Fruit fly (Drosophila melanogaster): ENCODE data around the gene CG1532.

CG1532 gene

DNA sequence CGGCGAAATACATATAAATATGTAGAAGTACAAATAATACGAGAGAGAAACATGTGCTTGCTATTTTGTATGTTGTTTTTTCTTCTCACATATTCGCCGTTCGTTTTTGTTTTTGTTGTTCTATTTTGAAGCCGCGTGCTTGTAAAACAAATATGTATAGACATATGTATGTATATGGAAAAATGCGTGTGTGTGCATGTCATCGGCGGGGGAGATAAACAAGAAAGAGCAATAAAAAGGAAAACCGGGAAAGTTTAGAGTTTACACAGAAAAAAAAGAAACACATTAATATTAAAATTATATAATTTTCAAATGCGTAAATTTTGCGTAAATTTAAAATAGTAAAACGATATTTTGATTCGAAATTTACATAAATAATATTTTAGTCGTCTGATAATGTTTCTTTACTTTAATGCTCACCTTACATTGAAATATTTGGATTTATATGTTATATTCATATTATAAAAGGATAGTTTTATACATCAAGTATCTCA, 17.3 kb upstream of the CG1532 start:
- TF ChIP-seq ovo (GFP tag; optimal IDR thresholded peaks at IDR 0.05): no peak
- peak; percentile 26 for TF ChIP-seq CG14711 (tag; optimal IDR thresholded peaks at IDR 0.05)
- no peak for TF ChIP-seq CG33017 (tag; optimal IDR thresholded peaks at IDR 0.05)
- TF ChIP-seq CG7045 (GFP tag; optimal IDR thresholded peaks at IDR 0.05): no peak

DNA sequence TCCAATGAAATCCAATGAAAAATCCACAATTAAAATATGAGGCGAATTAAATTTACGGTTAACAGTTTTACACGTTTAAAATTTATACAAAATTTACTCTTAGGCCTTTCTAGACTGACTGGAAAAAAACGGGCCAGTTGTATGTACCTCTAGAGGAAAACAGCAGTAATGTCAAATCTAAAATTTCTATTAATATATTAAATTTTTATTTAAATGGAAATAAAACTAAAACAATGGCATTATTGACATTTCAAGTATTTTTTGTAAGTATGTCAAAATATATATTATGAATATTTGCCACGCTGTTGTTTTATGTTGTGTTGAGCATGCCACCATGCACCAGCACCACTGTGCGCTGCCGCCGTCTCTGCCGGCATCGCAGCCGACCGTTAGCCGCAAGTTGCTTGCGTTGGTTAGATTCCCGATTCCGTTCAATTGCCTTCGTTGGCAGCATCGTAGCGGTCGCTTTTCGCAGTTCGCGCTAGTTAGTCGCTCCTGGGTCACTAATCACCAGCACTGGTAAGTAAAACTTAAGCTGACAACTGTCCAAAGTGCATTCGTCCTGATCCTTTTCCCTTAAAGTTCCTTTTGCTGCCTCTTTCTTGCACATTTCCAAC, 16.8 kb upstream of the CG1532 start, which contains the start of gene Cbs:
Cbs (plus strand) TSS at position 308 of the 617 bp plus-strand sequence.
- TF ChIP-seq Hr96 (GFP tag; optimal IDR thresholded peaks at IDR 0.05) (no peak), CG7101 (tag; optimal IDR thresholded peaks at IDR 0.05) (peak; percentile 17), CG5204 (GFP tag; optimal IDR thresholded peaks at IDR 0.05) (no peak), ovo (GFP tag; optimal IDR thresholded peaks at IDR 0.05) (peak; percentile 94), CG11617 (GFP tag; optimal IDR thresholded peaks at IDR 0.05) (peak; percentile 73), tj (GFP tag; optimal IDR thresholded peaks at IDR 0.05) (peak; percentile 36), Crg-1 (GFP tag; optimal IDR thresholded peaks at IDR 0.05) (peak; percentile 25), pad (GFP tag; optimal IDR thresholded peaks at IDR 0.05) (peak; percentile 35), CG7045 (GFP tag; optimal IDR thresholded peaks at IDR 0.05) (peak; percentile 61), bab1 (GFP tag; optimal IDR thresholded peaks at IDR 0.05) (peak; percentile 33), Mnt (GFP tag; optimal IDR thresholded peaks at IDR 0.05) (peak; percentile 65), CG14711 (tag; optimal IDR thresholded peaks at IDR 0.05) (peak; percentile 25), CG1620 (GFP tag; optimal IDR thresholded peaks at IDR 0.05) (peak; percentile 17), cic (GFP tag; optimal IDR thresholded peaks at IDR 0.05) (peak; percentile 36), Clk (GFP tag; optimal IDR thresholded peaks at IDR 0.05) (no peak), CG12768 (GFP tag; optimal IDR thresholded peaks at IDR 0.05) (no peak), cnc (optimal IDR thresholded peaks at IDR 0.05) (no peak), toe (GFP tag; optimal IDR thresholded peaks at IDR 0.05) (peak; percentile 34), kay (GFP tag; ENCODE audit: borderline replicate concordance) (peak; percentile 58), CG33017 (tag; optimal IDR thresholded peaks at IDR 0.05) (peak; percentile 51)

DNA sequence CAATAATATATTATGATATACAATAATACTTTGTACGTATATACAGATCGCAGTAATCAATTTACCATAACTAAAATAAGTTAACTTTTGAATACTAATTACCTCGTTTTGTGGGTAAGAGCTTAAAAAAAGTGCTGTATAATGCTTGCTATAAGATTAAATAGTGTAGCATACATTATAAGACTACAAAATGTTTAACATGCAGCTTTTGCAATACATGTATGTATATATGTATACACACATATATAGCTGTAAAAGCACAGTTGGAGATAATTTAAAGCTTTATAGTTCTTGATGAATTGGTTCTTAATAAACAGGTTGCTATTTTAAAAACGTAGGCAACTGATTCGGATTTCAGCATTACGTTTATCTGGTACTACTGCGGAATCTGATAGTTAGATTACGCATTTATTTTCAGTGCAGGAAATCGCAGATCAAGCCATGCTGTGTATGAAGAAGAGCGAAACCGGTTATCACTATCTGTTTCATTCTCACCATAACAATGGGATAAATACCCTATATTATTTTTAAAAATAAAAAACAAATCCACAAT, 16.2 kb upstream of the CG1532 start:
- TF ChIP-seq cnc (optimal IDR thresholded peaks at IDR 0.05): peak in 1 of 2 experiments; percentile 76
- no peak for TF ChIP-seq Hr96 (GFP tag; optimal IDR thresholded peaks at IDR 0.05)

DNA sequence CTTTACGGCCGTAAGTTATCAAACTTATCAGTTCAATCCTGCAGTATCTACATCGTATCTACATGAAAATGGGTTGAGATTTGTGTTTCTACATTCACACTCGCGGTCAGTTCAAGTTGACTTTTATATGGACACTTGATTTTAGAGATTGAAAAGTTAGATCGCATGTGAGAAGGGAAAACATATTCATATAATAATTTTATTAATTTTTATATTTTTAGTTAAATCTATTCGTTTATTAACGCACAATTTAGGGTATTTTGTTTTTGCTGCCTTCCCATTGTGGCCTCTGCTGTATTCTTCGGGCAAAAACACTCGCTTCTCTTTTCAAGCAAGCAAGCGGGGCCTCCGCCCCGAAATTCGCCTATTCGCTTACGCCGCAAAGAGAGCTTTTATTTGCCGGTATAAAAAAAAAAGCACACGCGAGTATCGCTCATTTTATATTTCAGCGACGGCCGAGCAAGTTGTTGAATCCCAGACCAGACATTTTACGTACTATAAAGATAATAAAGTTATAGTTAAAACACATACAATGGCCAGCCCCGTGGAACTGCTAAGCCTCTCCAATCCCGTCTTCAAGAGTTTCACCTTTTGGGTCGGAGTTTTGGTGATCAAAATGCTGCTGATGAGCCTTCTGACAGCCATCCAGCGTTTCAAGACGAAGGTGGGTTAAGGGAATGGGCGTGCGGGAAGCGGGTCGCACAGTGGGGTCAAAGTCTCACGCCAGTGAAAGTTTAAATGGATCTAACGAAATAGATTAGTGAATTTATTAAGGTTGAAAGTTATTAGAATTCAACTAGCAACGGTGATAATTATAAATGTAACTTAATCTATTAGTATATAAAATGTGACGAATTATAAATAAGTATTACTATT, 14.7 kb upstream of the CG1532 start:
- peak; percentile 71 for TF ChIP-seq Mnt (GFP tag; optimal IDR thresholded peaks at IDR 0.05)
- peak; percentile 82 for TF ChIP-seq CG33017 (tag; optimal IDR thresholded peaks at IDR 0.05)
- peak; percentile 39 for TF ChIP-seq Clk (GFP tag; optimal IDR thresholded peaks at IDR 0.05)
- peak; percentile 59 for TF ChIP-seq ovo (GFP tag; optimal IDR thresholded peaks at IDR 0.05)
- TF ChIP-seq CG7045 (GFP tag; optimal IDR thresholded peaks at IDR 0.05): peak; percentile 79
- TF ChIP-seq tj (GFP tag; optimal IDR thresholded peaks at IDR 0.05): peak; percentile 84
- peak; percentile 92 for TF ChIP-seq CG7101 (tag; optimal IDR thresholded peaks at IDR 0.05)
- peak; percentile 46 for TF ChIP-seq CG1620 (GFP tag; optimal IDR thresholded peaks at IDR 0.05)
- TF ChIP-seq cic (GFP tag; optimal IDR thresholded peaks at IDR 0.05): peak; percentile 49
- TF ChIP-seq Hr96 (GFP tag; optimal IDR thresholded peaks at IDR 0.05): peak; percentile 53
- no peak for TF ChIP-seq Crg-1 (GFP tag; optimal IDR thresholded peaks at IDR 0.05)
- TF ChIP-seq pad (GFP tag; optimal IDR thresholded peaks at IDR 0.05): peak; percentile 70
- peak; percentile 35 for TF ChIP-seq toe (GFP tag; optimal IDR thresholded peaks at IDR 0.05)
- TF ChIP-seq CG14711 (tag; optimal IDR thresholded peaks at IDR 0.05): peak; percentile 85
- peak; percentile 66 for TF ChIP-seq CG12768 (GFP tag; optimal IDR thresholded peaks at IDR 0.05)
- TF ChIP-seq kay (GFP tag; ENCODE audit: borderline replicate concordance): peak; percentile 78
- peak; percentile 83 for TF ChIP-seq CG11617 (GFP tag; optimal IDR thresholded peaks at IDR 0.05)
- TF ChIP-seq CG5204 (GFP tag; optimal IDR thresholded peaks at IDR 0.05): peak; percentile 26
- no peak for TF ChIP-seq cnc (optimal IDR thresholded peaks at IDR 0.05)
- TF ChIP-seq bab1 (GFP tag; optimal IDR thresholded peaks at IDR 0.05): peak; percentile 85

DNA sequence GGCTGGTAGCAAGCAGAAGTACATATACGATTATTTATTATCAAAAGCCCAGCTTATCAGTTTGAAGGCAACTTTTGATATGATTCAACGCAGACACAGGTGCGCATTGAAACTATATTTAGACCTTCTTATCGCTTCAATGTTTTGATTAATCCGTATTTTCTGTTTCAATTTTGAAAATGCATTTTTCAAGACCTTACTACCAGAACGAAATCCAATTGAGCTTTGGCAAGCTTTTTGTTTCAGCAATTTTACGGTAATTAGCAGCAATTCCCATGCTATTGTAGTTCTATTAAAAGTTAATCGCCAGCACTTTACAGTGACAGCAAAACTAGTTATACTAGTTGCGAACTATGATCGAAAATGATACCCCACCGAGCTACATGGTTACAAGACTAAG, 13.7 kb upstream of the CG1532 start, which contains the start of gene Mgstl:
Mgstl (plus strand) TSS at position 301 of the 400 bp plus-strand sequence.
- TF ChIP-seq Mnt (GFP tag; optimal IDR thresholded peaks at IDR 0.05) (no peak), Clk (GFP tag; optimal IDR thresholded peaks at IDR 0.05) (no peak), CG5204 (GFP tag; optimal IDR thresholded peaks at IDR 0.05) (peak; percentile 34), kay (GFP tag; ENCODE audit: borderline replicate concordance) (peak; percentile 87)

DNA sequence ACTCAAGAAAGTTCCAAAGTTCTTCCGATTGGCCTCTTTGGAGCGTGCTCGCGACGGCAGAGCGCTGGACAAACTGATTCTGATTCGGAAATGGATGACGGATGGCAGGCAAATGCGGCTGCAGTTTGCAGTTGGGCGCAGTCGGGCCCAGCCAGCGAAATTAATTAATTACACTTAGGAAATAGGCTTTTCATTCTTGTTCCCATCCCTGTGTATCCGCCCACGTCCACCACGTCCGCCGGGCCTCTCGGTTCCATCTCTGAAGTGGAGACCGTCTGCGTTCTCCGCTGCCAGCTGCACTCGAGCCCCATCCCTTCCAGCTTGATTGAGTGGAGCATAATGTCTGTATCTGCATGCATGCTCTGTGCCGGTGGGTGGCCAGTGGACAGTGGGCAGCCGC, 12.3 kb upstream of the CG1532 start, which contains the start of gene CG15449:
CG15449 (minus strand) TSS at position 101 of the 400 bp plus-strand sequence.
- no peak for TF ChIP-seq CG12768 (GFP tag; optimal IDR thresholded peaks at IDR 0.05)

Data from whole organism, adult.